Fruit fly (Drosophila melanogaster): Measurements from ENCODE around the gene CG44325.

Gene CG44325

dm6 chrX:9078263-9078662 is at the start of gene CG44325 (continued):
- TF ChIP-seq CG2678 (tag; optimal IDR thresholded peaks at IDR 0.05), result no peak
- no peak for TF ChIP-seq br (optimal IDR thresholded peaks at IDR 0.05)
- TF ChIP-seq kni (GFP tag; optimal IDR thresholded peaks at IDR 0.05), result peak; percentile 19
- TF ChIP-seq H2.0 (GFP tag; IDR thresholded peaks at IDR 0.05), result no peak
- no peak for TF ChIP-seq CG11723 (GFP tag; optimal IDR thresholded peaks at IDR 0.05)
- no peak for TF ChIP-seq croc (GFP tag; conservative IDR thresholded peaks at IDR 0.05)
- no peak for TF ChIP-seq NC2β (GFP tag; optimal IDR thresholded peaks at IDR 0.05)
- no peak for TF ChIP-seq da (GFP tag; optimal IDR thresholded peaks at IDR 0.05)
- TF ChIP-seq Taf1 (GFP tag; IDR thresholded peaks at IDR 0.05), result no peak
- TF ChIP-seq CG6272 (GFP tag; IDR thresholded peaks at IDR 0.05), result no peak
- TF ChIP-seq ewg (GFP tag; optimal IDR thresholded peaks at IDR 0.05), result no peak
- no peak for TF ChIP-seq CG13123 (GFP tag; optimal IDR thresholded peaks at IDR 0.05)
- TF ChIP-seq CG10462 (GFP tag; optimal IDR thresholded peaks at IDR 0.05), result no peak
- TF ChIP-seq CG18599 (GFP tag; optimal IDR thresholded peaks at IDR 0.05), result no peak
- TF ChIP-seq Lim3 (GFP tag; IDR thresholded peaks at IDR 0.05), result no peak
- no peak for TF ChIP-seq Atf3 (GFP tag; optimal IDR thresholded peaks at IDR 0.05)
- no peak for TF ChIP-seq CG8359 (GFP tag; optimal IDR thresholded peaks at IDR 0.05; ENCODE audit: borderline replicate concordance)
- no peak for TF ChIP-seq CG17328 (GFP tag; IDR thresholded peaks at IDR 0.05)
- no peak for TF ChIP-seq H15 (GFP tag; IDR thresholded peaks at IDR 0.05)
- TF ChIP-seq CG12744 (GFP tag; optimal IDR thresholded peaks at IDR 0.05), result no peak
- TF ChIP-seq E2f2 (GFP tag; IDR thresholded peaks at IDR 0.05), result 0 out of 2 replicates have a peak, but pooled peaks have one; percentile 7
- TF ChIP-seq CG31224 (GFP tag; IDR thresholded peaks at IDR 0.05), result no peak
- TF ChIP-seq YL-1 (GFP tag; optimal IDR thresholded peaks at IDR 0.05), result no peak
- no peak for TF ChIP-seq Chrac-16 (GFP tag; optimal IDR thresholded peaks at IDR 0.05)
- TF ChIP-seq Gsc (GFP tag; IDR thresholded peaks at IDR 0.05), result no peak
- TF ChIP-seq CG11456 (GFP tag; IDR thresholded peaks at IDR 0.05), result no peak
- TF ChIP-seq Kr (GFP tag; optimal IDR thresholded peaks at IDR 0.05), result no peak
- TF ChIP-seq CG1603 (tag; optimal IDR thresholded peaks at IDR 0.05), result no peak
- TF ChIP-seq nerfin-2 (GFP tag; IDR thresholded peaks at IDR 0.05; ENCODE audit: partially characterized antibody), result no peak
- TF ChIP-seq tin (GFP tag; optimal IDR thresholded peaks at IDR 0.05), result no peak
- no peak for TF ChIP-seq slp2 (GFP tag; optimal IDR thresholded peaks at IDR 0.05)
- peak; percentile 57; the same call in 2 of the 4 replicates for TF ChIP-seq chinmo (GFP tag; IDR thresholded peaks at IDR 0.05; ENCODE audit: partially characterized antibody)
- no peak for TF ChIP-seq Sox102F (GFP tag; optimal IDR thresholded peaks at IDR 0.05)
- TF ChIP-seq C15 (GFP tag; IDR thresholded peaks at IDR 0.05), result no peak
- peak; percentile 16 for TF ChIP-seq CG11398 (GFP tag; optimal IDR thresholded peaks at IDR 0.05)
- TF ChIP-seq CG7271 (tag; optimal IDR thresholded peaks at IDR 0.05), result no peak
- TF ChIP-seq hb (GFP tag; IDR thresholded peaks at IDR 0.05; ENCODE audit: partially characterized antibody), result no peak
- no peak for TF ChIP-seq CG10431 (GFP tag; optimal IDR thresholded peaks at IDR 0.05)
- TF ChIP-seq CG15601 (tag; optimal IDR thresholded peaks at IDR 0.05), result peak; percentile 11
- peak; percentile 96 for TF ChIP-seq Adf1 (GFP tag; IDR thresholded peaks at IDR 0.05)
- TF ChIP-seq CG6654 (GFP tag; optimal IDR thresholded peaks at IDR 0.05), result no peak
- no peak for TF ChIP-seq HmgD (GFP tag; optimal IDR thresholded peaks at IDR 0.05)
- TF ChIP-seq Hr78 (GFP tag; optimal IDR thresholded peaks at IDR 0.05), result no peak
- TF ChIP-seq ab (GFP tag; optimal IDR thresholded peaks at IDR 0.05), result no peak
- TF ChIP-seq btn (GFP tag; optimal IDR thresholded peaks at IDR 0.05), result no peak
- TF ChIP-seq HLH54F (GFP tag; optimal IDR thresholded peaks at IDR 0.05), result no peak
- TF ChIP-seq CG3995 (GFP tag; optimal IDR thresholded peaks at IDR 0.05), result no peak
- peak; percentile 44; the same call in 1 of the 2 replicates for TF ChIP-seq CG32532 (GFP tag; IDR thresholded peaks at IDR 0.05)
- no peak for TF ChIP-seq MBD-R2 (GFP tag; IDR thresholded peaks at IDR 0.05)
- TF ChIP-seq CG31365 (tag; optimal IDR thresholded peaks at IDR 0.05), result no peak
- peak; percentile 31 for TF ChIP-seq CG34376 (GFP tag; optimal IDR thresholded peaks at IDR 0.05)
- no peak for TF ChIP-seq CG14667 (GFP tag; IDR thresholded peaks at IDR 0.05)

All from whole organism, embryonic.